Fruit fly (Drosophila melanogaster): ENCODE results near the gene Alp13.

Alp13 gene

dm6 chr3R:10108289-10108928, 33.2 kb upstream of the Alp13 start:
- TF ChIP-seq h (optimal IDR thresholded peaks at IDR 0.05): no peak
- no peak for TF ChIP-seq ttk (optimal IDR thresholded peaks at IDR 0.05)
- no peak for TF ChIP-seq psq (optimal IDR thresholded peaks at IDR 0.05)

- TF ChIP-seq insv (optimal IDR thresholded peaks at IDR 0.05) (no peak), Sin3A (optimal IDR thresholded peaks at IDR 0.05) (no peak), Myc (optimal IDR thresholded peaks at IDR 0.05) (no peak), ttk (optimal IDR thresholded peaks at IDR 0.05) (no peak), psq (optimal IDR thresholded peaks at IDR 0.05) (no peak), h (optimal IDR thresholded peaks at IDR 0.05) (no peak)
Measured at dm6 chr3R:10106796-10107195, 31.6 kb upstream of the Alp13 start.

dm6 chr3R:10100498-10101196, 25.5 kb upstream of the Alp13 start:
- TF ChIP-seq h (optimal IDR thresholded peaks at IDR 0.05) (no peak), ttk (optimal IDR thresholded peaks at IDR 0.05) (no peak), psq (optimal IDR thresholded peaks at IDR 0.05) (no peak), insv (optimal IDR thresholded peaks at IDR 0.05) (no peak), Myc (optimal IDR thresholded peaks at IDR 0.05) (no peak), Sin3A (optimal IDR thresholded peaks at IDR 0.05) (no peak)

- TF ChIP-seq ttk (optimal IDR thresholded peaks at IDR 0.05) (no peak), Sin3A (optimal IDR thresholded peaks at IDR 0.05) (no peak), psq (optimal IDR thresholded peaks at IDR 0.05) (no peak), Myc (optimal IDR thresholded peaks at IDR 0.05) (no peak), insv (optimal IDR thresholded peaks at IDR 0.05) (no peak), h (optimal IDR thresholded peaks at IDR 0.05) (no peak)
Measured at dm6 chr3R:10099401-10099848, 24.3 kb upstream of the Alp13 start.

- TF ChIP-seq insv (optimal IDR thresholded peaks at IDR 0.05) (no peak), Myc (optimal IDR thresholded peaks at IDR 0.05) (no peak), psq (optimal IDR thresholded peaks at IDR 0.05) (no peak), ttk (optimal IDR thresholded peaks at IDR 0.05) (no peak), h (optimal IDR thresholded peaks at IDR 0.05) (no peak)
Measured at dm6 chr3R:10098296-10098675, 23.1 kb upstream of the Alp13 start.

dm6 chr3R:10097531-10098295, 22.5 kb upstream of the Alp13 start:
- no peak for TF ChIP-seq Myc (optimal IDR thresholded peaks at IDR 0.05)
- TF ChIP-seq psq (optimal IDR thresholded peaks at IDR 0.05): no peak
- TF ChIP-seq h (optimal IDR thresholded peaks at IDR 0.05): no peak
- no peak for TF ChIP-seq ttk (optimal IDR thresholded peaks at IDR 0.05)
- TF ChIP-seq insv (optimal IDR thresholded peaks at IDR 0.05): no peak
- TF ChIP-seq Sin3A (optimal IDR thresholded peaks at IDR 0.05): no peak

- no peak for TF ChIP-seq Sin3A (optimal IDR thresholded peaks at IDR 0.05)
- TF ChIP-seq h (optimal IDR thresholded peaks at IDR 0.05): no peak
- no peak for TF ChIP-seq Myc (optimal IDR thresholded peaks at IDR 0.05)
- no peak for TF ChIP-seq ttk (optimal IDR thresholded peaks at IDR 0.05)
- TF ChIP-seq insv (optimal IDR thresholded peaks at IDR 0.05): no peak
- no peak for TF ChIP-seq psq (optimal IDR thresholded peaks at IDR 0.05)
Measured at dm6 chr3R:10095765-10096164, 20.6 kb upstream of the Alp13 start.

dm6 chr3R:10095052-10095451, 19.9 kb upstream of the Alp13 start:
- no peak for TF ChIP-seq ttk (optimal IDR thresholded peaks at IDR 0.05)
- TF ChIP-seq psq (optimal IDR thresholded peaks at IDR 0.05): no peak
- no peak for TF ChIP-seq Myc (optimal IDR thresholded peaks at IDR 0.05)
- no peak for TF ChIP-seq Sin3A (optimal IDR thresholded peaks at IDR 0.05)
- no peak for TF ChIP-seq insv (optimal IDR thresholded peaks at IDR 0.05)
- TF ChIP-seq h (optimal IDR thresholded peaks at IDR 0.05): no peak

dm6 chr3R:10093252-10094030, 18.3 kb upstream of the Alp13 start:
- no peak for TF ChIP-seq insv (optimal IDR thresholded peaks at IDR 0.05)
- TF ChIP-seq Sin3A (optimal IDR thresholded peaks at IDR 0.05): no peak
- no peak for TF ChIP-seq Myc (optimal IDR thresholded peaks at IDR 0.05)
- no peak for TF ChIP-seq ttk (optimal IDR thresholded peaks at IDR 0.05)
- no peak for TF ChIP-seq h (optimal IDR thresholded peaks at IDR 0.05)
- TF ChIP-seq psq (optimal IDR thresholded peaks at IDR 0.05): no peak

- no peak for TF ChIP-seq insv (optimal IDR thresholded peaks at IDR 0.05)
- TF ChIP-seq ttk (optimal IDR thresholded peaks at IDR 0.05): no peak
- TF ChIP-seq psq (optimal IDR thresholded peaks at IDR 0.05): no peak
- TF ChIP-seq h (optimal IDR thresholded peaks at IDR 0.05): no peak
- no peak for TF ChIP-seq Sin3A (optimal IDR thresholded peaks at IDR 0.05)
- TF ChIP-seq Myc (optimal IDR thresholded peaks at IDR 0.05): no peak
Measured at dm6 chr3R:10091513-10091912, 16.3 kb upstream of the Alp13 start.

dm6 chr3R:10090906-10091305, 15.7 kb upstream of the Alp13 start:
- TF ChIP-seq ttk (optimal IDR thresholded peaks at IDR 0.05) (no peak), Myc (optimal IDR thresholded peaks at IDR 0.05) (no peak), h (optimal IDR thresholded peaks at IDR 0.05) (no peak), psq (optimal IDR thresholded peaks at IDR 0.05) (no peak), Sin3A (optimal IDR thresholded peaks at IDR 0.05) (no peak), insv (optimal IDR thresholded peaks at IDR 0.05) (no peak)

All from Kc167 (cell line).